Fruit fly (Drosophila melanogaster) Kc167 (cell line): ENCODE data around the gene Hacd1.

Source experiments
- Myc ChIP-seq: fragments of >200 bp; optimal IDR thresholded peaks from 2 replicates; lab custom pipeline; 2017; ENCODE audit warnings: missing external identifiers
- Sin3A ChIP-seq: fragments of >200 bp; optimal IDR thresholded peaks from 2 replicates; lab custom pipeline; 2018; ENCODE audit warnings: missing external identifiers
- h ChIP-seq: fragments of >200 bp; optimal IDR thresholded peaks from 3 replicates; lab custom pipeline; 2018; ENCODE audit warnings: missing external identifiers
- insv ChIP-seq: fragments of >200 bp; optimal IDR thresholded peaks from 3 replicates; lab custom pipeline; 2018; ENCODE audit warnings: missing external identifiers
- psq ChIP-seq: fragments of >200 bp; optimal IDR thresholded peaks from 2 replicates; lab custom pipeline; 2017; ENCODE audit warnings: missing external identifiers
- ttk ChIP-seq: sonication (Bioruptor generic); optimal IDR thresholded peaks from 2 replicates; lab custom pipeline; 2017; ENCODE audit warnings: missing external identifiers

Hacd1 gene

dm6 chr2L:11960909-11961308 is 41.2 kb downstream of the Hacd1 start:
- TF ChIP-seq Sin3A (no peak), h (lab: Kevin White, UChicago) (no peak), Myc (lab: Kevin White, UChicago) (no peak), psq (lab: Kevin White, UChicago) (no peak), ttk (lab: Kevin White, UChicago) (no peak), insv (lab: Kevin White, UChicago) (no peak)

- TF ChIP-seq Sin3A: no peak
- no peak for TF ChIP-seq insv (lab: Kevin White, UChicago)
- no peak for TF ChIP-seq ttk (lab: Kevin White, UChicago)
- no peak for TF ChIP-seq h (lab: Kevin White, UChicago)
- no peak for TF ChIP-seq psq (lab: Kevin White, UChicago)
- no peak for TF ChIP-seq Myc (lab: Kevin White, UChicago)
Measured at dm6 chr2L:11958729-11959128, 43.3 kb downstream of the Hacd1 start.

dm6 chr2L:11955839-11956238 is 46.2 kb downstream of the Hacd1 start:
- no peak for TF ChIP-seq insv (lab: Kevin White, UChicago)
- TF ChIP-seq psq (lab: Kevin White, UChicago): no peak
- TF ChIP-seq ttk (lab: Kevin White, UChicago): no peak
- no peak for TF ChIP-seq Myc (lab: Kevin White, UChicago)
- TF ChIP-seq Sin3A: no peak
- no peak for TF ChIP-seq h (lab: Kevin White, UChicago)
